Worm (Caenorhabditis elegans): Measurements from ENCODE around the gene F32D8.15.

DNA sequence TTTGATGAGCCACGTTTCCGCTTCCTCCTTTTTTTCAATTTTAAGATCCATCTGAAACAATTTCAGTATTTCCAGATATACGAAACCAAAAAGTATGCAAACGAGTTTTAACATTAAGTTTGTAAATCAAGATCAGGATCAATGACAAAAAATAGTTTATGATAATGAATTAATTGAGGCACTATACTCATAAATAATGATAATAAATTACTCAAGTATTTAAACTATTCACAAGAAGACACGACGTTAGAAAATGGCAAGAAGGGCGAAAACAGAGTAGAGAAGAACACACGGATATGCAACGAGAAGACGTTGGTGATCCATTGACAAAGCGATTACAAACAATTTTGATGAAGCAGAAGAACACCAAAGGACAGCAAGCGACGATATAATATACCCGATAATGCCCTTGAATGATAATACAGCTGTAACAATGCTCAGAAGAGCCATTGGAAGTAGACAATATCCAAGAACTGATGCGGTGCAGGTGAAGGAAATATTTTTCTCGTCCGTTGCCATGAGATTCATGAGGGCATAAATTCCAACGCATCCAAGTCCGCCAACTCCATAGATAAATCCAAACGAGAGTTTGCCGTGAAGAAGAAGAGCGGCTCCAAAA is 10.2 kb upstream of the F32D8.15 start, which contains the start of gene F32D8.4:
- TF ChIP-seq nfya-1 (tag; optimal IDR thresholded peaks at IDR 0.05) (no peak), pha-4 (tag; optimal IDR thresholded peaks at IDR 0.05) (no peak), elt-4 (tag; optimal IDR thresholded peaks at IDR 0.05) (no peak), dmd-4 (tag; optimal IDR thresholded peaks at IDR 0.05; ENCODE audit: borderline replicate concordance) (no peak), ama-1 (optimal IDR thresholded peaks at IDR 0.05) (no peak), ceh-14 (tag; optimal IDR thresholded peaks at IDR 0.05) (no peak), lin-11 (tag; optimal IDR thresholded peaks at IDR 0.05) (no peak)

Measured in whole organism, late embryonic.